Worm (Caenorhabditis elegans) whole organism, L2 larva: Measurements from ENCODE around the gene bli-2.

Source experiments
- C34F6.9 ChIP-seq: fragments of 150-350 bp; optimal IDR thresholded peaks from 2 replicates; lab custom pipeline; 2014; ENCODE audit warnings: missing biosample characterization, missing genetic modification characterization
- F13H6.1 ChIP-seq: sonication (generic microtip); optimal IDR thresholded peaks from 2 replicates; lab custom pipeline; 2016; ENCODE audit warnings: missing genetic modification characterization, missing compliant biosample characterization
- R02D3.7 ChIP-seq: fragments of 150-350 bp; optimal IDR thresholded peaks from 2 replicates; lab custom pipeline; 2014; ENCODE audit warnings: missing biosample characterization, missing genetic modification characterization
- ZK546.5 ChIP-seq: sonication (generic microtip); optimal IDR thresholded peaks from 2 replicates; lab custom pipeline; 2017; ENCODE audit warnings: missing biosample characterization, missing genetic modification characterization
- alr-1 ChIP-seq: fragments of 150-350 bp; optimal IDR thresholded peaks from 2 replicates; lab custom pipeline; 2014; ENCODE audit warnings: missing biosample characterization, missing genetic modification characterization
- aly-2 ChIP-seq: fragments of 150-350 bp; optimal IDR thresholded peaks from 2 replicates; lab custom pipeline; 2014; ENCODE audit warnings: missing biosample characterization, missing genetic modification characterization
- blmp-1 ChIP-seq: sonication (generic microtip); optimal IDR thresholded peaks from 2 replicates; lab custom pipeline; 2017; ENCODE audit warnings: missing genetic modification characterization, mild to moderate bottlenecking, missing compliant biosample characterization, antibody characterized with exemption, moderate library complexity; ENCODE audit not compliant: insufficient read depth
- ceh-16 ChIP-seq: fragments of 150-350 bp; optimal IDR thresholded peaks from 2 replicates; lab custom pipeline; 2014; ENCODE audit warnings: missing biosample characterization, missing genetic modification characterization
- ceh-82 ChIP-seq: fragments of 150-350 bp; optimal IDR thresholded peaks from 2 replicates; lab custom pipeline; 2014; ENCODE audit warnings: missing biosample characterization, missing genetic modification characterization
- crh-2 ChIP-seq: sonication (generic microtip); optimal IDR thresholded peaks from 2 replicates; lab custom pipeline; 2017; ENCODE audit warnings: missing biosample characterization, missing genetic modification characterization
- dmd-4 ChIP-seq: sonication (generic microtip); optimal IDR thresholded peaks from 2 replicates; lab custom pipeline; 2017; ENCODE audit warnings: missing biosample characterization, missing genetic modification characterization
- elt-1 ChIP-seq: fragments of 150-350 bp; optimal IDR thresholded peaks from 2 replicates; lab custom pipeline; 2014; ENCODE audit warnings: missing biosample characterization, missing genetic modification characterization
- elt-3 ChIP-seq: sonication (generic microtip); optimal IDR thresholded peaks from 2 replicates; lab custom pipeline; 2017; ENCODE audit warnings: missing biosample characterization, missing genetic modification characterization
- fos-1 ChIP-seq: fragments of 150-350 bp; optimal IDR thresholded peaks from 2 replicates; lab custom pipeline; 2014; ENCODE audit warnings: missing biosample characterization, missing genetic modification characterization
- lin-11 ChIP-seq: fragments of 150-350 bp; sonication (generic microtip); optimal IDR thresholded peaks from 2 replicates; lab custom pipeline; 2014; ENCODE audit warnings: missing biosample characterization, missing genetic modification characterization, inconsistent platforms, mixed read lengths
- lin-13 ChIP-seq: fragments of 150-350 bp; optimal IDR thresholded peaks from 2 replicates; lab custom pipeline; 2014; ENCODE audit warnings: missing biosample characterization, missing genetic modification reagents, missing genetic modification characterization
- lin-39 ChIP-seq: fragments of 150-350 bp; optimal IDR thresholded peaks from 2 replicates; lab custom pipeline; 2014; ENCODE audit warnings: missing biosample characterization, missing genetic modification reagents, missing genetic modification characterization
- lsy-2 ChIP-seq, 2 experiments: fragments of 150-350 bp in 1 of 2; sonication (generic microtip) in 1 of 2; optimal IDR thresholded peaks; 2 replicates each; lab custom pipeline; 2014 to 2017; ENCODE audit warnings: missing biosample characterization in 2 of 2, missing genetic modification characterization in 2 of 2
- mab-5 ChIP-seq: fragments of 150-350 bp; optimal IDR thresholded peaks from 2 replicates; lab custom pipeline; 2014; ENCODE audit warnings: missing biosample characterization, missing genetic modification characterization
- nhr-10 ChIP-seq: sonication (generic microtip); optimal IDR thresholded peaks from 2 replicates; lab custom pipeline; 2017; ENCODE audit warnings: missing biosample characterization, missing genetic modification characterization
- nhr-12 ChIP-seq: fragments of 150-350 bp; optimal IDR thresholded peaks from 2 replicates; lab custom pipeline; 2014; ENCODE audit warnings: missing biosample characterization, missing genetic modification characterization
- nhr-129 ChIP-seq: fragments of 150-350 bp; optimal IDR thresholded peaks from 2 replicates; lab custom pipeline; 2014; ENCODE audit warnings: missing biosample characterization, missing genetic modification characterization
- nhr-21 ChIP-seq: fragments of 150-350 bp; optimal IDR thresholded peaks from 2 replicates; lab custom pipeline; 2014; ENCODE audit warnings: missing biosample characterization, missing genetic modification characterization
- nhr-23 ChIP-seq: fragments of 150-350 bp; optimal IDR thresholded peaks from 2 replicates; lab custom pipeline; 2014; ENCODE audit warnings: missing biosample characterization, missing genetic modification reagents, missing genetic modification characterization
- nhr-237 ChIP-seq: fragments of 150-350 bp; optimal IDR thresholded peaks from 2 replicates; lab custom pipeline; 2014; ENCODE audit warnings: missing biosample characterization, missing genetic modification characterization
- nhr-25 ChIP-seq: fragments of 150-350 bp; sonication (generic microtip); optimal IDR thresholded peaks from 3 replicates; lab custom pipeline; 2014; ENCODE audit warnings: missing biosample characterization, missing genetic modification characterization
- nhr-6 ChIP-seq: fragments of 150-350 bp; optimal IDR thresholded peaks from 2 replicates; lab custom pipeline; 2014; ENCODE audit warnings: missing biosample characterization, missing genetic modification characterization
- nhr-77 ChIP-seq: fragments of 150-350 bp; optimal IDR thresholded peaks from 2 replicates; lab custom pipeline; 2014; ENCODE audit warnings: missing biosample characterization, missing genetic modification characterization
- sem-4 ChIP-seq: fragments of 150-350 bp; optimal IDR thresholded peaks from 2 replicates; lab custom pipeline; 2014; ENCODE audit warnings: missing biosample characterization, missing genetic modification reagents, missing genetic modification characterization
- skn-1 ChIP-seq: sonication (generic microtip); optimal IDR thresholded peaks from 2 replicates; lab custom pipeline; 2017; ENCODE audit warnings: missing biosample characterization, missing genetic modification characterization
- sma-3 ChIP-seq: sonication (generic microtip); optimal IDR thresholded peaks from 2 replicates; lab custom pipeline; 2016; ENCODE audit warnings: missing genetic modification reagents, missing genetic modification characterization, missing compliant biosample characterization
- snpc-4 ChIP-seq: fragments of 150-350 bp; optimal IDR thresholded peaks from 2 replicates; lab custom pipeline; 2014; ENCODE audit warnings: missing biosample characterization, missing genetic modification characterization
- unc-39 ChIP-seq: fragments of 150-350 bp; optimal IDR thresholded peaks from 2 replicates; lab custom pipeline; 2014; ENCODE audit warnings: missing biosample characterization, missing genetic modification characterization
- unc-55 ChIP-seq: fragments of 150-350 bp; sonication (generic microtip); optimal IDR thresholded peaks from 3 replicates; lab custom pipeline; 2014; ENCODE audit warnings: missing biosample characterization, missing genetic modification reagents, missing genetic modification characterization
- unc-62 ChIP-seq: fragments of 150-350 bp; optimal IDR thresholded peaks from 2 replicates; lab custom pipeline; 2014; ENCODE audit warnings: missing biosample characterization, missing genetic modification reagents, missing genetic modification characterization
- zag-1 ChIP-seq: fragments of 150-350 bp; optimal IDR thresholded peaks from 2 replicates; lab custom pipeline; 2014; ENCODE audit warnings: missing biosample characterization, missing genetic modification characterization
- ztf-1 ChIP-seq: fragments of 200-800 bp; sonication (Bioruptor generic); conservative IDR thresholded peaks from 2 replicates; pipeline ENCODE4 v1.3.6; 2022; ENCODE audit warnings: missing genetic modification characterization, missing compliant biosample characterization
- ztf-11 ChIP-seq: sonication (generic microtip); optimal IDR thresholded peaks from 2 replicates; lab custom pipeline; 2017; ENCODE audit warnings: missing biosample characterization, missing genetic modification characterization
- ztf-4 ChIP-seq: fragments of 150-350 bp; optimal IDR thresholded peaks from 2 replicates; lab custom pipeline; 2014; ENCODE audit warnings: missing biosample characterization, missing genetic modification characterization

Gene bli-2

ce11 chrII:5697338-5697737 lies 45.1 kb upstream of the bli-2 start:
- TF ChIP-seq ZK546.5 (tag; lab: Kevin White, UChicago) (no peak), C34F6.9 (tag; lab: Kevin White, UChicago) (no peak), unc-39 (tag; lab: Kevin White, UChicago) (no peak)

ce11 chrII:5696218-5696617 lies 44.0 kb upstream of the bli-2 start:
- no peak for TF ChIP-seq lin-39 (tag; lab: Kevin White, UChicago)

ce11 chrII:5694798-5695197 lies 42.6 kb upstream of the bli-2 start, which contains the start of gene C25H3.14:
TSS of gene C25H3.14 (plus strand) at chrII:5695098.
- TF ChIP-seq nhr-12 (tag; lab: Kevin White, UChicago) = no peak
- no peak for TF ChIP-seq nhr-10
- no peak for TF ChIP-seq ztf-11 (tag; lab: Kevin White, UChicago)
- no peak for TF ChIP-seq ztf-4
- TF ChIP-seq blmp-1 (tag; lab: Kevin White, UChicago) = no peak
- TF ChIP-seq nhr-77 = no peak
- no peak for TF ChIP-seq skn-1 (tag; lab: Kevin White, UChicago)
- TF ChIP-seq elt-1 (tag; lab: Kevin White, UChicago) = no peak

ce11 chrII:5693893-5694292 lies 41.7 kb upstream of the bli-2 start, which contains the start of gene C25H3.3:
TSS of gene C25H3.3 (plus strand) at chrII:5694193.
- no peak for TF ChIP-seq ceh-16 (tag; lab: Kevin White, UChicago)
- no peak for TF ChIP-seq sma-3 (GFP tag; lab: Kevin White, UChicago)
- no peak for TF ChIP-seq dmd-4
- no peak for TF ChIP-seq lin-13 (GFP tag; lab: Kevin White, UChicago)
- no peak for TF ChIP-seq skn-1 (tag; lab: Kevin White, UChicago)
- no peak for TF ChIP-seq R02D3.7 (tag; lab: Kevin White, UChicago)
- no peak for TF ChIP-seq nhr-23 (tag; lab: Kevin White, UChicago)
- TF ChIP-seq F13H6.1 = no peak
- no peak for TF ChIP-seq aly-2 (tag; lab: Kevin White, UChicago)
- TF ChIP-seq snpc-4 (tag; lab: Kevin White, UChicago) = no peak
- TF ChIP-seq lin-11 (tag; lab: Kevin White, UChicago) = no peak
- TF ChIP-seq unc-62 (GFP tag; lab: Kevin White, UChicago) = no peak
- no peak for TF ChIP-seq elt-3 (tag; lab: Kevin White, UChicago)
- no peak for TF ChIP-seq ZK546.5 (tag; lab: Kevin White, UChicago)

ce11 chrII:5691216-5691771 lies 39.1 kb upstream of the bli-2 start, which contains the start of the genes ndub-5 and eif-2D:
TSS of gene ndub-5 (minus strand) at chrII:5691353.
TSS of gene eif-2D (plus strand) at chrII:5691721.
- TF ChIP-seq lsy-2 (tag; optimal IDR thresholded peaks at IDR 0.05; lab: Kevin White, UChicago) (peak in 1 of 2 experiments; percentile 39), F13H6.1 (no peak), nhr-12 (tag; lab: Kevin White, UChicago) (no peak), C34F6.9 (tag; lab: Kevin White, UChicago) (peak; percentile 11)

- no peak for TF ChIP-seq nhr-237 (tag; lab: Kevin White, UChicago)
- TF ChIP-seq ceh-16 (tag; lab: Kevin White, UChicago) = no peak
- TF ChIP-seq ztf-1 = no peak
- TF ChIP-seq nhr-6 (tag; lab: Kevin White, UChicago) = no peak
- TF ChIP-seq R02D3.7 (tag; lab: Kevin White, UChicago) = no peak
- TF ChIP-seq elt-1 (tag; lab: Kevin White, UChicago) = no peak
- TF ChIP-seq sem-4 (tag; lab: Kevin White, UChicago) = no peak
- peak; percentile 16 for TF ChIP-seq unc-55 (GFP tag; lab: Kevin White, UChicago)
- peak; percentile 59 for TF ChIP-seq crh-2 (tag; lab: Kevin White, UChicago)
- TF ChIP-seq unc-62 (GFP tag; lab: Kevin White, UChicago) = no peak
- TF ChIP-seq lin-39 (tag; lab: Kevin White, UChicago) = no peak
- TF ChIP-seq fos-1 = peak; percentile 33
- TF ChIP-seq nhr-129 (tag; lab: Kevin White, UChicago) = no peak
- no peak for TF ChIP-seq alr-1
- TF ChIP-seq mab-5 = no peak
- no peak for TF ChIP-seq nhr-12 (tag; lab: Kevin White, UChicago)
- TF ChIP-seq nhr-25 (tag; lab: Kevin White, UChicago) = peak; percentile 41
- TF ChIP-seq C34F6.9 (tag; lab: Kevin White, UChicago) = peak; percentile 47
- TF ChIP-seq F13H6.1 = peak; percentile 13
- peak; percentile 10 for TF ChIP-seq sma-3 (GFP tag; lab: Kevin White, UChicago)
- no peak for TF ChIP-seq zag-1
- TF ChIP-seq nhr-10 = no peak
- TF ChIP-seq lin-13 (GFP tag; lab: Kevin White, UChicago) = no peak
- no peak for TF ChIP-seq skn-1 (tag; lab: Kevin White, UChicago)
- TF ChIP-seq nhr-21 (tag; lab: Kevin White, UChicago) = peak; percentile 21
- peak in 1 of 2 experiments; percentile 43 for TF ChIP-seq lsy-2 (tag; optimal IDR thresholded peaks at IDR 0.05; lab: Kevin White, UChicago)
- TF ChIP-seq ceh-82 = no peak
- no peak for TF ChIP-seq aly-2 (tag; lab: Kevin White, UChicago)
- no peak for TF ChIP-seq snpc-4 (tag; lab: Kevin White, UChicago)
- TF ChIP-seq ztf-11 (tag; lab: Kevin White, UChicago) = no peak
These were observed 36.7 kb upstream of the bli-2 start, which contains the start of gene C25H3.11 for ce11 chrII:5688959-5689358. TSS of gene C25H3.11 (minus strand) at chrII:5689040.
